Worm (Caenorhabditis elegans) whole organism, mixed stage, embryonic: ENCODE results near the gene htp-2.

Source experiments
- lin-32 ChIP-seq: fragments of 200-800 bp; sonication (Bioruptor generic); optimal IDR thresholded peaks from 2 replicates; lab custom pipeline; 2018; ENCODE audit warnings: mild to moderate bottlenecking, missing genetic modification characterization, missing compliant biosample characterization
- unc-62 ChIP-seq: fragments of 150-350 bp; optimal IDR thresholded peaks from 2 replicates; lab custom pipeline; 2014; ENCODE audit warnings: missing biosample characterization, missing genetic modification reagents, missing genetic modification characterization

ce11 chrIV:6378398-6378797 is 40.9 kb upstream of the htp-2 start:
- TF ChIP-seq unc-62, result no peak
- TF ChIP-seq lin-32, result no peak
